Worm (Caenorhabditis elegans): ENCODE measurements around the gene srw-66.

DNA sequence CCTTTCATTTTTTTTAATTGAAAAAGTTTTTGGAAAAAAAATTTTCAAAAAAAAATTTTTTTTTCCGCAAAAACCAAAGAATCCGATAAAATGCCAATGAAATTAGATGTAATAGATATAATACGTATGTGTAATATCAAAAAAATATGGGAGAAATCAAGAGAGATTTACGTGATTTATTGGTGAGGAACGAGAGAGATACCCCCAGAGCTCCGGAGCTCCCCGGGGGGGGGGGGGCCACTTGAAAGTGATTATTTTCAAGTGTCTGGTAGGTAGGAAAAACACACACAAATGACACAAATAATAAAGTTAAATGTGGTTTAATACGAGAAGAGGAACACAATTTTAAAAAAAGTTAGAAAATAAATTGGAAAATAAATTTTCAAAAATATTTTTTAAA is 5.1 kb upstream of the srw-66 start, which contains the start of gene Y57G7A.11:
- TF ChIP-seq nhr-28 (tag; optimal IDR thresholded peaks at IDR 0.05) = no peak
- no peak for TF ChIP-seq unc-62 (GFP tag; optimal IDR thresholded peaks at IDR 0.05 in 1 of 2)
- no peak for TF ChIP-seq unc-62 (tag; optimal IDR thresholded peaks at IDR 0.05)
- no peak for TF ChIP-seq daf-16 (GFP tag; optimal IDR thresholded peaks at IDR 0.05)
- TF ChIP-seq daf-16 (tag; optimal IDR thresholded peaks at IDR 0.05) = no peak
- TF ChIP-seq lin-39 (tag; optimal IDR thresholded peaks at IDR 0.05) = no peak
- no peak for TF ChIP-seq ama-1 (optimal IDR thresholded peaks at IDR 0.05)
- TF ChIP-seq mdl-1 (tag; optimal IDR thresholded peaks at IDR 0.05) = no peak
- no peak for TF ChIP-seq unc-130 (GFP tag; optimal IDR thresholded peaks at IDR 0.05)
- no peak for TF ChIP-seq zip-11 (GFP tag; IDR thresholded peaks at IDR 0.05)
- TF ChIP-seq ceh-82 (tag; optimal IDR thresholded peaks at IDR 0.05) = no peak
- TF ChIP-seq pqm-1 (tag; optimal IDR thresholded peaks at IDR 0.05) = no peak
